Worm (Caenorhabditis elegans) whole organism, L3 larva: ENCODE data around the gene srh-211.

Experiments used
- ZK546.5 ChIP-seq: sonication (generic microtip); optimal IDR thresholded peaks from 2 replicates; lab custom pipeline; 2017; ENCODE audit warnings: missing biosample characterization, missing genetic modification characterization
- ama-1 ChIP-seq: fragments of 150-350 bp; optimal IDR thresholded peaks from 2 replicates; lab custom pipeline; 2018
- ceh-28 ChIP-seq: fragments of 150-350 bp; optimal IDR thresholded peaks from 2 replicates; lab custom pipeline; 2014; ENCODE audit warnings: missing biosample characterization, missing genetic modification reagents, missing genetic modification characterization
- ceh-82 ChIP-seq: fragments of 150-350 bp; optimal IDR thresholded peaks from 2 replicates; lab custom pipeline; 2014; ENCODE audit warnings: missing biosample characterization, missing genetic modification characterization
- jun-1 ChIP-seq: fragments of 150-350 bp; optimal IDR thresholded peaks from 2 replicates; lab custom pipeline; 2014; ENCODE audit warnings: missing biosample characterization, missing genetic modification reagents, missing genetic modification characterization
- nhr-11 ChIP-seq: fragments of 150-350 bp; optimal IDR thresholded peaks from 2 replicates; lab custom pipeline; 2014; ENCODE audit warnings: missing biosample characterization, missing genetic modification characterization
- nhr-25 ChIP-seq: sonication (generic microtip); optimal IDR thresholded peaks from 2 replicates; lab custom pipeline; 2017; ENCODE audit warnings: missing biosample characterization, missing genetic modification characterization
- pha-4 ChIP-seq: fragments of 150-350 bp; optimal IDR thresholded peaks from 2 replicates; lab custom pipeline; 2014; ENCODE audit warnings: missing biosample characterization, missing genetic modification reagents, missing genetic modification characterization
- pqm-1 ChIP-seq: fragments of 150-350 bp; optimal IDR thresholded peaks from 2 replicates; lab custom pipeline; 2017; ENCODE audit warnings: missing biosample characterization, missing genetic modification characterization, inconsistent platforms
- unc-62 ChIP-seq: fragments of 150-350 bp; sonication (generic microtip); optimal IDR thresholded peaks from 4 replicates; lab custom pipeline; 2014; ENCODE audit warnings: missing biosample characterization, missing genetic modification reagents, missing genetic modification characterization
- ztf-11 ChIP-seq: fragments of 150-350 bp; optimal IDR thresholded peaks from 2 replicates; lab custom pipeline; 2014; ENCODE audit warnings: missing biosample characterization, missing genetic modification characterization

DNA sequence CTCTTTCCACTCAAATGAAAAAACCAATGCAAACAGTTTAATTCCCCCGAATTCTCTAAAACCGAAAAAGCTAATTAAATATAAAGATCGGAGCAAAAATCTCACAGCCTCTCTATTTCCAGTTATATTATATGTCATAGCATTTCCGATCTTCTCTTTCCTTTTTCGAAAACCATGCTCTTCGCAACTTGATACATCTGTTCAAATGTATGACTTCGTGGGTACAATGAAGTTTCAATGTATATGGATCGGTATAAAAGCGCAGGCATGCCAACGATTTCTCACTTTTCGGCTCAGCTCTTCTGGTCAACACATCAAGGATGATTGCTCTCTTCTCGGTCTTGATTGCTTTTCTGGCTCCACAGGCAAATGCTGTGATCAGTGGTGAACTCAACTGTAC is 35.1 kb downstream of the srh-211 start, which contains the start of gene phat-7:
- TF ChIP-seq jun-1 (tag; lab: Kevin White, UChicago) = no peak
- TF ChIP-seq ama-1 (lab: Kevin White, UChicago) = no peak
- TF ChIP-seq unc-62 (GFP tag; lab: Kevin White, UChicago) = no peak
- TF ChIP-seq pha-4 (tag; lab: Kevin White, UChicago) = no peak
- TF ChIP-seq nhr-11 = no peak
- no peak for TF ChIP-seq ztf-11 (tag; lab: Kevin White, UChicago)
- no peak for TF ChIP-seq pqm-1 (tag; lab: Kevin White, UChicago)
- TF ChIP-seq ceh-28 (tag; lab: Kevin White, UChicago) = no peak
- TF ChIP-seq ZK546.5 (tag; lab: Kevin White, UChicago) = no peak
- TF ChIP-seq nhr-25 (tag; lab: Kevin White, UChicago) = no peak
- TF ChIP-seq ceh-82 = no peak
